Worm (Caenorhabditis elegans): ENCODE measurements around the gene atg-7.

The atg-7 gene

DNA sequence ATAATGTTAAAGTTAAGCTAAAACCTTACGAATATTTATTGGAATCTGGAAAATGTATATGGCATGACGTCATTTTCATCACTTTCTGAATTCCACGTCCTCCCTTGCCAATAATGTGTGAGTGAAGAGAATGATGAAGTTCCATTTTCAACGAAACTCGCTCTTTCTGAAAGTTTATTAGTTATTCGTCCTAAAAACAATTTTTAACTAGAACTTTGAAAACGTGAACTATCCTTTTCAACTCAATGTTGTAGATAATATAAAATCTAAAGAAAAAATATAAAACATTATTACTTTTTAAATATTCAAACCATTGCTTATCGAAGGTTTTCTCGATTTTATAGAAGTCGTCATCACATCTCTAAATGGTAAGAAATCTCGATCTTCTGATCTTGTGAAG lies 8.7 kb upstream of the atg-7 start, which contains the start of gene M7.7:
M7.7 (plus strand) TSS at position 301 of the 400 bp plus-strand sequence.
- TF ChIP-seq gmeb-1 (tag; optimal IDR thresholded peaks at IDR 0.05) (no peak), lin-13 (GFP tag; optimal IDR thresholded peaks at IDR 0.05) (no peak), ama-1 (optimal IDR thresholded peaks at IDR 0.05) (no peak), elt-3 (tag; optimal IDR thresholded peaks at IDR 0.05) (no peak), Y55F3AM.14 (GFP tag; optimal IDR thresholded peaks at IDR 0.05) (no peak), lin-39 (tag; optimal IDR thresholded peaks at IDR 0.05) (no peak), egl-27 (tag; optimal IDR thresholded peaks at IDR 0.05) (no peak), nhr-21 (tag; optimal IDR thresholded peaks at IDR 0.05) (no peak), lin-11 (tag; optimal IDR thresholded peaks at IDR 0.05) (no peak), nhr-237 (tag; optimal IDR thresholded peaks at IDR 0.05) (no peak), ZK546.5 (tag; optimal IDR thresholded peaks at IDR 0.05) (no peak), nhr-23 (tag; optimal IDR thresholded peaks at IDR 0.05) (no peak), mab-5 (tag; optimal IDR thresholded peaks at IDR 0.05) (no peak), nhr-12 (tag; optimal IDR thresholded peaks at IDR 0.05) (no peak), blmp-1 (tag; optimal IDR thresholded peaks at IDR 0.05; ENCODE audit: insufficient read depth) (no peak), mdl-1 (tag; optimal IDR thresholded peaks at IDR 0.05) (no peak), dmd-4 (tag; optimal IDR thresholded peaks at IDR 0.05) (no peak), snpc-4 (tag; optimal IDR thresholded peaks at IDR 0.05) (no peak), unc-62 (GFP tag; optimal IDR thresholded peaks at IDR 0.05) (no peak), sma-9 (GFP tag; optimal IDR thresholded peaks at IDR 0.05) (no peak), sma-9 (tag; optimal IDR thresholded peaks at IDR 0.05) (no peak)

ce11 chrIV:11083609-11084008 lies 2.8 kb upstream of the atg-7 start, which contains the start of gene klc-1:
Gene klc-1, plus strand, starts transcription at chrIV:11083735.
- TF ChIP-seq lsy-2 (tag; optimal IDR thresholded peaks at IDR 0.05), result peak in 1 of 2 experiments; percentile 63
- no peak for TF ChIP-seq unc-62 (GFP tag; optimal IDR thresholded peaks at IDR 0.05)
- TF ChIP-seq nhr-6 (tag; optimal IDR thresholded peaks at IDR 0.05), result no peak
- no peak for TF ChIP-seq Y55F3AM.14 (GFP tag; optimal IDR thresholded peaks at IDR 0.05)
- TF ChIP-seq R02D3.7 (tag; optimal IDR thresholded peaks at IDR 0.05), result no peak
- TF ChIP-seq zag-1 (tag; optimal IDR thresholded peaks at IDR 0.05), result no peak
- no peak for TF ChIP-seq gmeb-1 (tag; optimal IDR thresholded peaks at IDR 0.05)
- TF ChIP-seq nhr-12 (tag; optimal IDR thresholded peaks at IDR 0.05), result no peak

ce11 chrIV:11082789-11083235 lies 2.0 kb upstream of the atg-7 start:
- TF ChIP-seq ztf-4 (tag; optimal IDR thresholded peaks at IDR 0.05) (peak; percentile 91), fos-1 (tag; optimal IDR thresholded peaks at IDR 0.05) (peak; percentile 85), nhr-21 (tag; optimal IDR thresholded peaks at IDR 0.05) (peak; percentile 96), lin-13 (GFP tag; optimal IDR thresholded peaks at IDR 0.05) (peak; percentile 86), nhr-6 (tag; optimal IDR thresholded peaks at IDR 0.05) (peak; percentile 95), sma-3 (GFP tag; optimal IDR thresholded peaks at IDR 0.05) (peak; percentile 91), lin-11 (tag; optimal IDR thresholded peaks at IDR 0.05) (peak; percentile 94), R02D3.7 (tag; optimal IDR thresholded peaks at IDR 0.05) (no peak), unc-55 (GFP tag; optimal IDR thresholded peaks at IDR 0.05) (peak; percentile 94), elt-3 (tag; optimal IDR thresholded peaks at IDR 0.05) (no peak), nhr-12 (tag; optimal IDR thresholded peaks at IDR 0.05) (no peak), ceh-16 (tag; optimal IDR thresholded peaks at IDR 0.05) (no peak), ztf-11 (tag; optimal IDR thresholded peaks at IDR 0.05) (no peak), nhr-10 (tag; optimal IDR thresholded peaks at IDR 0.05) (no peak), blmp-1 (tag; optimal IDR thresholded peaks at IDR 0.05; ENCODE audit: insufficient read depth) (peak; percentile 92), lsy-2 (tag; optimal IDR thresholded peaks at IDR 0.05) (peak; percentile 76 to 94), crh-2 (tag; optimal IDR thresholded peaks at IDR 0.05) (peak; percentile 91), nhr-129 (tag; optimal IDR thresholded peaks at IDR 0.05) (peak; percentile 98), lin-39 (tag; optimal IDR thresholded peaks at IDR 0.05) (peak; percentile 25), elt-1 (tag; optimal IDR thresholded peaks at IDR 0.05) (no peak), nhr-237 (tag; optimal IDR thresholded peaks at IDR 0.05) (no peak), Y55F3AM.14 (GFP tag; optimal IDR thresholded peaks at IDR 0.05) (peak; percentile 83), nhr-25 (tag; optimal IDR thresholded peaks at IDR 0.05) (peak; percentile 94), skn-1 (tag; optimal IDR thresholded peaks at IDR 0.05) (peak; percentile 3), mdl-1 (tag; optimal IDR thresholded peaks at IDR 0.05) (peak; percentile 61 to 84), ama-1 (optimal IDR thresholded peaks at IDR 0.05) (peak; percentile 90), sma-9 (GFP tag; optimal IDR thresholded peaks at IDR 0.05) (peak; percentile 92), sma-9 (tag; optimal IDR thresholded peaks at IDR 0.05) (no peak), dmd-4 (tag; optimal IDR thresholded peaks at IDR 0.05) (no peak), mbf-1 (tag; optimal IDR thresholded peaks at IDR 0.05) (no peak), nhr-11 (tag; optimal IDR thresholded peaks at IDR 0.05) (no peak), nhr-23 (tag; optimal IDR thresholded peaks at IDR 0.05) (peak; percentile 42), zag-1 (tag; optimal IDR thresholded peaks at IDR 0.05) (peak; percentile 99), F13H6.1 (tag; optimal IDR thresholded peaks at IDR 0.05) (peak; percentile 97), peb-1 (tag; optimal IDR thresholded peaks at IDR 0.05) (no peak), sem-4 (tag; optimal IDR thresholded peaks at IDR 0.05) (peak; percentile 96), ceh-82 (tag; optimal IDR thresholded peaks at IDR 0.05) (peak; percentile 60), ztf-1 (GFP tag; conservative IDR thresholded peaks at IDR 0.05) (no peak), alr-1 (tag; optimal IDR thresholded peaks at IDR 0.05) (peak; percentile 62), ZK546.5 (tag; optimal IDR thresholded peaks at IDR 0.05) (peak; percentile 44), snpc-4 (tag; optimal IDR thresholded peaks at IDR 0.05) (peak; percentile 62), aly-2 (tag; optimal IDR thresholded peaks at IDR 0.05) (no peak), nhr-77 (tag; optimal IDR thresholded peaks at IDR 0.05) (no peak), gmeb-1 (tag; optimal IDR thresholded peaks at IDR 0.05) (peak; percentile 64)
